Fruit fly (Drosophila melanogaster) S2 (cell line): Measurements from ENCODE around the gene CG4935.

Experiments
- CG8478 ChIP-seq: fragments of >200 bp; optimal IDR thresholded peaks from 2 replicates; lab custom pipeline; 2018
- CTCF ChIP-seq, 2 experiments: fragments of >200 bp; optimal IDR thresholded peaks; 2 replicates each; lab custom pipeline; 2018

dm6 chr2L:16282077-16282471 lies 20.1 kb downstream of the CG4935 start:
- TF ChIP-seq CG8478 (lab: Kevin White, UChicago) (no peak), CTCF (optimal IDR thresholded peaks at IDR 0.05; lab: Kevin White, UChicago) (no peak)
